Fruit fly (Drosophila melanogaster) whole organism, embryonic: ENCODE data around the gene CG15882.

Experiments
- Atf6 ChIP-seq: fragments of 200-800 bp; sonication (Bioruptor generic); IDR thresholded peaks from 2 replicates; pipeline ENCODE4 v1.3.6; 2022; ENCODE audit warnings: missing biosample characterization, missing genetic modification characterization
- CG12219 ChIP-seq: fragments of 200-800 bp; sonication (Bioruptor generic); optimal IDR thresholded peaks from 3 replicates; lab custom pipeline; 2018; ENCODE audit warnings: missing biosample characterization, mild to moderate bottlenecking, missing genetic modification characterization
- CG12942 ChIP-seq: fragments of 200-800 bp; sonication (Bioruptor generic); optimal IDR thresholded peaks from 3 replicates; lab custom pipeline; 2016; ENCODE audit warnings: missing biosample characterization, missing genetic modification characterization
- CG13424 ChIP-seq: fragments of 200-800 bp; sonication (Bioruptor generic); optimal IDR thresholded peaks from 2 replicates; lab custom pipeline; 2019; ENCODE audit warnings: missing biosample characterization, mild to moderate bottlenecking, missing genetic modification characterization, moderate library complexity
- CG13775 ChIP-seq: fragments of 200-800 bp; sonication (Bioruptor generic); optimal IDR thresholded peaks from 3 replicates; lab custom pipeline; 2017; ENCODE audit warnings: missing biosample characterization, mild to moderate bottlenecking, missing genetic modification characterization
- CG1529 ChIP-seq: fragments of 200-800 bp; sonication (Bioruptor generic); optimal IDR thresholded peaks from 3 replicates; lab custom pipeline; 2018; ENCODE audit warnings: missing biosample characterization, missing genetic modification characterization
- CG16779 ChIP-seq: fragments of 200-800 bp; sonication (Bioruptor generic); IDR thresholded peaks from 2 replicates; pipeline ENCODE4 v1.3.6; 2022; ENCODE audit warnings: missing biosample characterization, missing genetic modification characterization
- CG16863 ChIP-seq: fragments of 200-800 bp; sonication (Bioruptor generic); optimal IDR thresholded peaks from 3 replicates; lab custom pipeline; 2016; ENCODE audit warnings: missing biosample characterization, missing genetic modification characterization
- CG18476 ChIP-seq: fragments of 200-800 bp; sonication (Bioruptor generic); optimal IDR thresholded peaks from 2 replicates; lab custom pipeline; 2016; ENCODE audit warnings: missing biosample characterization, mild to moderate bottlenecking, missing genetic modification characterization
- CG3838 ChIP-seq: fragments of 200-800 bp; sonication (Bioruptor generic); optimal IDR thresholded peaks from 3 replicates; lab custom pipeline; 2016; ENCODE audit warnings: missing biosample characterization, missing genetic modification characterization
- CG4328 ChIP-seq: fragments of 200-800 bp; sonication (Bioruptor generic); optimal IDR thresholded peaks from 3 replicates; lab custom pipeline; 2017; ENCODE audit warnings: missing biosample characterization, missing genetic modification reagents, missing genetic modification characterization
- CG5953 ChIP-seq: fragments of 200-800 bp; sonication (Bioruptor generic); IDR thresholded peaks from 2 replicates; pipeline ENCODE4 v1.3.6; 2022; ENCODE audit warnings: missing biosample characterization, missing genetic modification characterization
- CG6254 ChIP-seq: fragments of 200-800 bp; sonication (Bioruptor generic); optimal IDR thresholded peaks from 3 replicates; lab custom pipeline; 2017; ENCODE audit warnings: mild to moderate bottlenecking, missing biosample characterization, missing genetic modification reagents, missing genetic modification characterization
- CG6272 ChIP-seq: fragments of 200-800 bp; sonication (Bioruptor generic); IDR thresholded peaks from 2 replicates; pipeline ENCODE4 v1.3.6; 2022; ENCODE audit warnings: missing biosample characterization, missing genetic modification characterization
- CG6813 ChIP-seq: fragments of 200-800 bp; sonication (Bioruptor generic); optimal IDR thresholded peaks from 2 replicates; lab custom pipeline; 2017; ENCODE audit warnings: missing biosample characterization, missing genetic modification characterization, mild to moderate bottlenecking, moderate library complexity, missing genetic modification reagents
- CG7271 ChIP-seq: fragments of 200-800 bp; sonication (Bioruptor generic); optimal IDR thresholded peaks from 2 replicates; lab custom pipeline; 2018; ENCODE audit warnings: missing biosample characterization, mild to moderate bottlenecking, missing genetic modification characterization, moderate library complexity
- CG7963 ChIP-seq: fragments of 200-800 bp; sonication (Bioruptor generic); IDR thresholded peaks from 3 replicates; pipeline ENCODE4 v1.3.6; 2022; ENCODE audit warnings: missing biosample characterization, missing genetic modification characterization; ENCODE audit not compliant: partially characterized antibody
- CG8290 ChIP-seq, 3 experiments: fragments of 200-800 bp; sonication (Bioruptor generic); optimal IDR thresholded peaks; 2 replicates each; lab custom pipeline; 2016 to 2019; ENCODE audit warnings: missing biosample characterization in 3 of 3, missing genetic modification characterization in 3 of 3, mild to moderate bottlenecking in 2 of 3, moderate library complexity in 1 of 3
- CG9876 ChIP-seq: fragments of 200-800 bp; sonication (Bioruptor generic); optimal IDR thresholded peaks from 2 replicates; lab custom pipeline; 2016; ENCODE audit warnings: missing biosample characterization, missing genetic modification characterization
- CrebB ChIP-seq: fragments of 200-800 bp; sonication (Bioruptor generic); optimal IDR thresholded peaks from 3 replicates; lab custom pipeline; 2018; ENCODE audit warnings: missing biosample characterization, mild to moderate bottlenecking, missing genetic modification characterization
- D19B ChIP-seq: fragments of 200-800 bp; sonication (Bioruptor generic); optimal IDR thresholded peaks from 2 replicates; lab custom pipeline; 2017; ENCODE audit warnings: missing biosample characterization, mild to moderate bottlenecking, missing genetic modification characterization
- Drgx ChIP-seq: fragments of 200-800 bp; sonication (Bioruptor generic); IDR thresholded peaks from 2 replicates; pipeline ENCODE4 v1.3.6; 2022; ENCODE audit warnings: missing biosample characterization, missing genetic modification characterization
- HLHmδ ChIP-seq: fragments of 200-800 bp; sonication (Bioruptor generic); optimal IDR thresholded peaks from 2 replicates; lab custom pipeline; 2018; ENCODE audit warnings: missing biosample characterization, mild to moderate bottlenecking, missing genetic modification characterization, moderate library complexity
- HmgZ ChIP-seq: fragments of 200-800 bp; sonication (Bioruptor generic); optimal IDR thresholded peaks from 2 replicates; lab custom pipeline; 2018; ENCODE audit warnings: missing biosample characterization, mild to moderate bottlenecking, missing genetic modification characterization
- Hr39 ChIP-seq: fragments of >200 bp; optimal IDR thresholded peaks from 2 replicates; lab custom pipeline; 2017
- Mes4 ChIP-seq: fragments of 200-800 bp; sonication (Bioruptor generic); optimal IDR thresholded peaks from 2 replicates; lab custom pipeline; 2016; ENCODE audit warnings: missing biosample characterization, missing genetic modification characterization
- NC2α ChIP-seq: fragments of 200-800 bp; sonication (Bioruptor generic); optimal IDR thresholded peaks from 2 replicates; lab custom pipeline; 2016; ENCODE audit warnings: missing biosample characterization, missing genetic modification characterization
- Taf1 ChIP-seq: fragments of 200-800 bp; sonication (Bioruptor generic); IDR thresholded peaks from 2 replicates; pipeline ENCODE4 v1.3.6; 2022; ENCODE audit warnings: missing biosample characterization, missing genetic modification characterization
- ab ChIP-seq: fragments of 200-800 bp; sonication (Bioruptor generic); optimal IDR thresholded peaks from 2 replicates; lab custom pipeline; 2016; ENCODE audit warnings: missing biosample characterization, missing genetic modification characterization
- aop ChIP-seq: fragments of 200-800 bp; sonication (Bioruptor generic); IDR thresholded peaks from 2 replicates; pipeline ENCODE4 v1.3.6; 2022; ENCODE audit warnings: missing biosample characterization, missing genetic modification characterization
- ato ChIP-seq: fragments of 200-800 bp; sonication (Bioruptor generic); IDR thresholded peaks from 2 replicates; pipeline ENCODE4 v1.3.6; 2022; ENCODE audit warnings: missing biosample characterization, missing genetic modification characterization; ENCODE audit not compliant: partially characterized antibody
- chif ChIP-seq, 2 experiments: fragments of 200-800 bp; sonication (Bioruptor generic); optimal IDR thresholded peaks; 3 replicates each; lab custom pipeline; 2016; ENCODE audit warnings: missing biosample characterization in 2 of 2, missing genetic modification characterization in 2 of 2
- crc ChIP-seq: fragments of 200-800 bp; sonication (Bioruptor generic); optimal IDR thresholded peaks from 2 replicates; lab custom pipeline; 2016; ENCODE audit warnings: missing biosample characterization, missing genetic modification characterization
- cwo ChIP-seq: fragments of 200-800 bp; sonication (Bioruptor generic); optimal IDR thresholded peaks from 3 replicates; lab custom pipeline; 2017; ENCODE audit warnings: missing biosample characterization, missing genetic modification characterization, mild to moderate bottlenecking, moderate library complexity, missing genetic modification reagents
- fd102C ChIP-seq: fragments of 200-800 bp; sonication (Bioruptor generic); optimal IDR thresholded peaks from 2 replicates; lab custom pipeline; 2018; ENCODE audit warnings: missing biosample characterization, mild to moderate bottlenecking, missing genetic modification characterization, moderate library complexity
- gfzf ChIP-seq: fragments of 200-800 bp; sonication (Bioruptor generic); optimal IDR thresholded peaks from 2 replicates; lab custom pipeline; 2016; ENCODE audit warnings: missing biosample characterization, mild to moderate bottlenecking, missing genetic modification characterization, moderate library complexity
- gsb ChIP-seq: fragments of 200-800 bp; sonication (Bioruptor generic); IDR thresholded peaks from 2 replicates; pipeline ENCODE4 v1.3.6; 2022; ENCODE audit warnings: missing biosample characterization, missing genetic modification characterization
- hb ChIP-seq: fragments of 200-800 bp; sonication (Bioruptor generic); IDR thresholded peaks from 3 replicates; pipeline ENCODE4 v1.3.6; 2022; ENCODE audit warnings: missing biosample characterization, missing genetic modification characterization; ENCODE audit not compliant: partially characterized antibody
- kay ChIP-seq: fragments of 200-800 bp; sonication (Bioruptor generic); optimal IDR thresholded peaks from 2 replicates; lab custom pipeline; 2016; ENCODE audit warnings: missing biosample characterization, missing genetic modification characterization
- lab ChIP-seq: fragments of 200-800 bp; sonication (Bioruptor generic); optimal IDR thresholded peaks from 3 replicates; lab custom pipeline; 2017; ENCODE audit warnings: missing biosample characterization, missing genetic modification characterization, mild to moderate bottlenecking, moderate library complexity, missing genetic modification reagents
- nom ChIP-seq: fragments of 200-800 bp; sonication (Bioruptor generic); optimal IDR thresholded peaks from 2 replicates; lab custom pipeline; 2017; ENCODE audit warnings: missing biosample characterization, missing genetic modification characterization, mild to moderate bottlenecking, moderate library complexity, missing genetic modification reagents
- pan ChIP-seq, 4 experiments: fragments of >200 bp in 3 of 4; fragments of 200-800 bp in 1 of 4; sonication (Bioruptor generic) in 1 of 4; optimal IDR thresholded peaks in 3 of 4; IDR thresholded peaks in 1 of 4; 2 replicates each; pipeline versions ENCODE4 v1.3.6 to Lab custom; 2017 to 2022; ENCODE audit warnings: missing biosample characterization in 2 of 4, missing genetic modification characterization in 2 of 4, mixed read lengths in 1 of 4
- pros ChIP-seq: fragments of 200-800 bp; sonication (Bioruptor generic); optimal IDR thresholded peaks from 3 replicates; lab custom pipeline; 2019; ENCODE audit warnings: missing biosample characterization, mild to moderate bottlenecking, missing genetic modification characterization, moderate library complexity
- row ChIP-seq: fragments of 200-800 bp; sonication (Bioruptor generic); IDR thresholded peaks from 3 replicates; pipeline ENCODE4 v1.3.6; 2022; ENCODE audit warnings: missing biosample characterization, missing genetic modification characterization
- scrt ChIP-seq: fragments of 200-800 bp; sonication (Bioruptor generic); optimal IDR thresholded peaks from 2 replicates; lab custom pipeline; 2018; ENCODE audit warnings: missing biosample characterization, mild to moderate bottlenecking, missing genetic modification characterization, moderate library complexity
- ssp ChIP-seq: fragments of 200-800 bp; sonication (Bioruptor generic); IDR thresholded peaks from 2 replicates; pipeline ENCODE4 v1.3.6; 2022; ENCODE audit warnings: missing biosample characterization, missing genetic modification characterization
- sug ChIP-seq: fragments of 200-800 bp; optimal IDR thresholded peaks from 2 replicates; lab custom pipeline; 2019; ENCODE audit warnings: missing biosample characterization, mild to moderate bottlenecking, missing genetic modification characterization, moderate library complexity
- vnd ChIP-seq: fragments of 200-800 bp; sonication (Bioruptor generic); IDR thresholded peaks from 3 replicates; pipeline ENCODE4 v1.3.6; 2022; ENCODE audit warnings: missing biosample characterization, missing genetic modification characterization; ENCODE audit not compliant: partially characterized antibody

CG15882 gene

dm6 chrX:19167586-19168403 lies 43.6 kb upstream of the CG15882 start (continued):
- TF ChIP-seq CG12219 (peak; percentile 27), CG4328 (no peak), CG7963 (GFP tag; lab: Robert Waterston, UW) (no peak), gsb (GFP tag; lab: Robert Waterston, UW) (no peak), CG16863 (no peak), ato (GFP tag; lab: Robert Waterston, UW) (no peak), CG7271 (tag; lab: Kevin White, UChicago) (no peak), CG13424 (tag; lab: Kevin White, UChicago) (no peak), CG6254 (GFP tag; lab: Kevin White, UChicago) (no peak), aop (GFP tag; lab: Robert Waterston, UW) (0 out of 2 replicates have a peak, but pooled peaks have one; percentile 13), fd102C (GFP tag; lab: Kevin White, UChicago) (no peak), kay (no peak), chif (GFP tag; optimal IDR thresholded peaks at IDR 0.05; lab: Kevin White, UChicago) (no peak), Mes4 (GFP tag; lab: Kevin White, UChicago) (no peak), Atf6 (GFP tag; lab: Robert Waterston, UW) (0 out of 2 replicates have a peak, but pooled peaks have one; percentile 18), pros (GFP tag; lab: Kevin White, UChicago) (no peak), cwo (peak; percentile 51), sug (tag; lab: Kevin White, UChicago) (peak; percentile 66), ab (GFP tag; lab: Kevin White, UChicago) (no peak), HmgZ (tag; lab: Kevin White, UChicago) (peak; percentile 37), CG8290 (GFP tag; optimal IDR thresholded peaks at IDR 0.05; lab: Kevin White, UChicago) (no peak), CG8290 (tag; optimal IDR thresholded peaks at IDR 0.05; lab: Kevin White, UChicago) (peak in 1 of 2 experiments; percentile 76), pan (optimal IDR thresholded peaks at IDR 0.05; lab: Kevin White, UChicago) (no peak), pan (GFP tag; optimal IDR thresholded peaks at IDR 0.05 in 1 of 2, IDR thresholded peaks at IDR 0.05 in 1 of 2) (peak in 1 of 2 experiments; percentile 49), CG6813 (no peak), ssp (GFP tag; lab: Robert Waterston, UW) (no peak), gfzf (GFP tag; lab: Kevin White, UChicago) (no peak), CG13775 (GFP tag; lab: Kevin White, UChicago) (no peak), CG16779 (GFP tag; lab: Robert Waterston, UW) (no peak), CG6272 (GFP tag; lab: Robert Waterston, UW) (no peak), scrt (no peak), CG18476 (no peak), NC2α (GFP tag; lab: Kevin White, UChicago) (no peak), Hr39 (no peak), nom (no peak), CG3838 (GFP tag; lab: Kevin White, UChicago) (no peak), CG5953 (GFP tag; lab: Robert Waterston, UW) (no peak), CG1529 (GFP tag; lab: Kevin White, UChicago) (no peak), lab (peak; percentile 24), hb (GFP tag; lab: Robert Waterston, UW) (no peak), row (GFP tag; lab: Robert Waterston, UW) (peak; percentile 80), CG12942 (GFP tag; lab: Kevin White, UChicago) (no peak), CrebB (tag; lab: Kevin White, UChicago) (no peak), Drgx (GFP tag; lab: Robert Waterston, UW) (no peak), Taf1 (GFP tag; lab: Robert Waterston, UW) (no peak), D19B (peak; percentile 51), HLHmδ (GFP tag; lab: Kevin White, UChicago) (peak; percentile 46), vnd (GFP tag; lab: Robert Waterston, UW) (no peak), CG9876 (GFP tag; lab: Kevin White, UChicago) (no peak), crc (GFP tag; lab: Kevin White, UChicago) (no peak)
